Worm (Caenorhabditis elegans): Measurements from ENCODE around the gene T19H5.4.

- no peak for TF ChIP-seq die-1 (tag; optimal IDR thresholded peaks at IDR 0.05)
- TF ChIP-seq snpc-4 (GFP tag; optimal IDR thresholded peaks at IDR 0.05): no peak
- no peak for TF ChIP-seq snpc-4 (tag; optimal IDR thresholded peaks at IDR 0.05)
- TF ChIP-seq him-1 (tag; optimal IDR thresholded peaks at IDR 0.05): peak; percentile 53
- peak; percentile 42; the same call in 1 of the 2 replicates for TF ChIP-seq madf-3 (GFP tag; IDR thresholded peaks at IDR 0.05)
- TF ChIP-seq T07F8.4 (tag; optimal IDR thresholded peaks at IDR 0.05): no peak
- TF ChIP-seq lin-54 (GFP tag; optimal IDR thresholded peaks at IDR 0.05): no peak
- TF ChIP-seq dpl-1 (GFP tag; optimal IDR thresholded peaks at IDR 0.05): peak; percentile 70
- no peak for TF ChIP-seq tbx-9 (tag; optimal IDR thresholded peaks at IDR 0.05; ENCODE audit: borderline replicate concordance)
- no peak for TF ChIP-seq hrde-1 (tag; optimal IDR thresholded peaks at IDR 0.05; ENCODE audit: borderline replicate concordance)
- TF ChIP-seq F49E8.2 (tag; optimal IDR thresholded peaks at IDR 0.05; ENCODE audit: insufficient read depth): peak; percentile 30
- TF ChIP-seq somi-1 (GFP tag; optimal IDR thresholded peaks at IDR 0.05): no peak
- no peak for TF ChIP-seq egrh-3 (GFP tag; IDR thresholded peaks at IDR 0.05)
- no peak for TF ChIP-seq sdz-38 (tag; optimal IDR thresholded peaks at IDR 0.05)
- no peak for TF ChIP-seq nhr-90 (tag; optimal IDR thresholded peaks at IDR 0.05)
Measured at ce11 chrII:9523539-9524224, 36.5 kb upstream of the T19H5.4 start, which contains the start of gene mex-6.

Data from whole organism, young adult.